Worm (Caenorhabditis elegans) whole organism, L1 larva: ENCODE measurements around the gene H38K22.9.

Experiments
- C04F5.9 ChIP-seq: sonication (generic microtip); optimal IDR thresholded peaks from 2 replicates; lab custom pipeline; 2016; ENCODE audit warnings: missing genetic modification characterization, missing compliant biosample characterization
- C34B4.2 ChIP-seq: sonication (generic microtip); optimal IDR thresholded peaks from 2 replicates; lab custom pipeline; 2017; ENCODE audit warnings: mild to moderate bottlenecking, missing genetic modification characterization, missing compliant biosample characterization
- Y116A8C.19 ChIP-seq: sonication (generic microtip); optimal IDR thresholded peaks from 2 replicates; lab custom pipeline; 2016; ENCODE audit warnings: missing compliant biosample characterization, missing genetic modification characterization, borderline replicate concordance
- aha-1 ChIP-seq: fragments of 150-350 bp; optimal IDR thresholded peaks from 2 replicates; lab custom pipeline; 2014; ENCODE audit warnings: missing biosample characterization, missing genetic modification characterization
- alr-1 ChIP-seq: fragments of 200-800 bp; sonication (Bioruptor generic); optimal IDR thresholded peaks from 2 replicates; lab custom pipeline; 2018; ENCODE audit warnings: borderline replicate concordance, mild to moderate bottlenecking, missing genetic modification characterization, missing compliant biosample characterization
- aly-2 ChIP-seq: fragments of 150-350 bp; optimal IDR thresholded peaks from 2 replicates; lab custom pipeline; 2014; ENCODE audit warnings: missing biosample characterization, missing genetic modification characterization
- ama-1 ChIP-seq: fragments of 150-350 bp; optimal IDR thresholded peaks from 2 replicates; lab custom pipeline; 2014
- blmp-1 ChIP-seq: fragments of 150-350 bp; optimal IDR thresholded peaks from 2 replicates; lab custom pipeline; 2014; ENCODE audit warnings: missing biosample characterization, missing genetic modification characterization
- ceh-63 ChIP-seq: fragments of 200-800 bp; sonication (Bioruptor generic); optimal IDR thresholded peaks from 2 replicates; lab custom pipeline; 2018; ENCODE audit warnings: mild to moderate bottlenecking, missing genetic modification characterization, missing compliant biosample characterization
- ceh-8 ChIP-seq: fragments of 200-800 bp; sonication (Bioruptor generic); optimal IDR thresholded peaks from 2 replicates; lab custom pipeline; 2018; ENCODE audit warnings: mild to moderate bottlenecking, missing genetic modification characterization, moderate library complexity, missing compliant biosample characterization
- ceh-82 ChIP-seq, 3 experiments: fragments of 150-350 bp in 1 of 3; sonication (generic microtip) in 2 of 3; optimal IDR thresholded peaks; 2 replicates each; lab custom pipeline; 2014 to 2017; ENCODE audit warnings: missing biosample characterization in 3 of 3, missing genetic modification characterization in 3 of 3
- ceh-90 ChIP-seq: sonication (generic microtip); optimal IDR thresholded peaks from 2 replicates; lab custom pipeline; 2016; ENCODE audit warnings: missing genetic modification characterization, missing compliant biosample characterization
- dsc-1 ChIP-seq: sonication (generic microtip); optimal IDR thresholded peaks from 2 replicates; lab custom pipeline; 2016; ENCODE audit warnings: mild to moderate bottlenecking, missing genetic modification characterization, missing compliant biosample characterization
- fkh-4 ChIP-seq: sonication (generic microtip); optimal IDR thresholded peaks from 2 replicates; lab custom pipeline; 2016; ENCODE audit warnings: missing compliant biosample characterization, missing genetic modification characterization, borderline replicate concordance
- fkh-8 ChIP-seq: sonication (generic microtip); optimal IDR thresholded peaks from 2 replicates; lab custom pipeline; 2016; ENCODE audit warnings: mild to moderate bottlenecking, missing genetic modification characterization, missing compliant biosample characterization
- fos-1 ChIP-seq: fragments of 150-350 bp; optimal IDR thresholded peaks from 2 replicates; lab custom pipeline; 2014; ENCODE audit warnings: missing biosample characterization, missing genetic modification characterization
- grh-1 ChIP-seq: fragments of 200-800 bp; sonication (Bioruptor generic); IDR thresholded peaks from 2 replicates; pipeline ENCODE4 v1.3.6; 2022; ENCODE audit warnings: missing genetic modification reagents, missing genetic modification characterization, missing compliant biosample characterization
- hlh-17 ChIP-seq: fragments of 200-800 bp; sonication (Bioruptor generic); optimal IDR thresholded peaks from 2 replicates; lab custom pipeline; 2018; ENCODE audit warnings: missing genetic modification characterization, mild to moderate bottlenecking, missing compliant biosample characterization, moderate library complexity, borderline replicate concordance
- hlh-4 ChIP-seq: sonication (generic microtip); optimal IDR thresholded peaks from 2 replicates; lab custom pipeline; 2016; ENCODE audit warnings: mild to moderate bottlenecking, missing genetic modification characterization, missing compliant biosample characterization
- hpl-2 ChIP-seq: fragments of 150-350 bp; optimal IDR thresholded peaks from 2 replicates; lab custom pipeline; 2014; ENCODE audit warnings: missing biosample characterization, missing genetic modification reagents, missing genetic modification characterization
- lin-13 ChIP-seq: fragments of 150-350 bp; optimal IDR thresholded peaks from 2 replicates; lab custom pipeline; 2014; ENCODE audit warnings: missing biosample characterization, missing genetic modification reagents, missing genetic modification characterization
- lin-14 ChIP-seq: fragments of 200-800 bp; sonication (Bioruptor generic); optimal IDR thresholded peaks from 2 replicates; lab custom pipeline; 2018; ENCODE audit warnings: mild to moderate bottlenecking, missing genetic modification characterization, moderate library complexity, missing compliant biosample characterization
- lin-15B ChIP-seq: fragments of 150-350 bp; sonication (generic microtip); optimal IDR thresholded peaks from 3 replicates; lab custom pipeline; 2014; ENCODE audit warnings: missing biosample characterization, missing genetic modification characterization
- lin-35 ChIP-seq, 2 experiments: fragments of 150-350 bp; optimal IDR thresholded peaks; 2 replicates each; lab custom pipeline; 2014; ENCODE audit warnings: missing biosample characterization in 2 of 2, missing genetic modification characterization in 2 of 2, missing genetic modification reagents in 2 of 2
- lir-3 ChIP-seq: sonication (generic microtip); optimal IDR thresholded peaks from 2 replicates; lab custom pipeline; 2016; ENCODE audit warnings: mild to moderate bottlenecking, missing genetic modification characterization, moderate library complexity, missing compliant biosample characterization; ENCODE audit not compliant: poor library complexity
- lsy-2 ChIP-seq, 2 experiments: fragments of 150-350 bp; optimal IDR thresholded peaks; 2 replicates each; lab custom pipeline; 2014; ENCODE audit warnings: missing biosample characterization in 2 of 2, missing genetic modification characterization in 2 of 2
- mab-9 ChIP-seq: fragments of 200-800 bp; sonication (Bioruptor generic); IDR thresholded peaks from 2 replicates; pipeline ENCODE4 v1.3.6; 2022; ENCODE audit warnings: missing genetic modification reagents, missing genetic modification characterization, missing compliant biosample characterization
- mef-2 ChIP-seq: fragments of 150-350 bp; optimal IDR thresholded peaks from 2 replicates; lab custom pipeline; 2014; ENCODE audit warnings: missing biosample characterization, missing genetic modification characterization
- nhr-12 ChIP-seq: sonication (generic microtip); optimal IDR thresholded peaks from 2 replicates; lab custom pipeline; 2017; ENCODE audit warnings: missing biosample characterization, missing genetic modification characterization
- nhr-19 ChIP-seq: fragments of 200-800 bp; sonication (Bioruptor generic); conservative IDR thresholded peaks from 2 replicates; pipeline ENCODE4 v1.3.6; 2022; ENCODE audit warnings: missing genetic modification characterization, missing compliant biosample characterization
- nhr-20 ChIP-seq: sonication (generic microtip); optimal IDR thresholded peaks from 2 replicates; lab custom pipeline; 2016; ENCODE audit warnings: mild to moderate bottlenecking, missing genetic modification characterization, missing compliant biosample characterization
- nhr-237 ChIP-seq: fragments of 150-350 bp; optimal IDR thresholded peaks from 2 replicates; lab custom pipeline; 2014; ENCODE audit warnings: missing biosample characterization, missing genetic modification characterization
- nhr-47 ChIP-seq: sonication (generic microtip); optimal IDR thresholded peaks from 2 replicates; lab custom pipeline; 2016; ENCODE audit warnings: mild to moderate bottlenecking, missing genetic modification characterization, moderate library complexity, missing compliant biosample characterization
- nhr-71 ChIP-seq: sonication (generic microtip); optimal IDR thresholded peaks from 2 replicates; lab custom pipeline; 2016; ENCODE audit warnings: mild to moderate bottlenecking, missing genetic modification characterization, moderate library complexity, missing compliant biosample characterization
- pqm-1 ChIP-seq: sonication (generic microtip); optimal IDR thresholded peaks from 3 replicates; lab custom pipeline; 2017; ENCODE audit warnings: missing biosample characterization, missing genetic modification characterization
- rnt-1 ChIP-seq: sonication (generic microtip); optimal IDR thresholded peaks from 2 replicates; lab custom pipeline; 2016; ENCODE audit warnings: mild to moderate bottlenecking, missing genetic modification characterization, moderate library complexity, missing compliant biosample characterization
- snpc-4 ChIP-seq: fragments of 150-350 bp; optimal IDR thresholded peaks from 2 replicates; lab custom pipeline; 2014; ENCODE audit warnings: missing biosample characterization, missing genetic modification characterization
- snu-23 ChIP-seq: sonication (generic microtip); optimal IDR thresholded peaks from 2 replicates; lab custom pipeline; 2016; ENCODE audit warnings: missing genetic modification characterization, missing compliant biosample characterization
- sox-4 ChIP-seq: sonication (generic microtip); optimal IDR thresholded peaks from 2 replicates; lab custom pipeline; 2016; ENCODE audit warnings: missing genetic modification characterization, missing compliant biosample characterization
- sptf-1 ChIP-seq: fragments of 150-350 bp; optimal IDR thresholded peaks from 2 replicates; lab custom pipeline; 2014; ENCODE audit warnings: missing biosample characterization, missing genetic modification characterization
- swsn-7 ChIP-seq: sonication (generic microtip); optimal IDR thresholded peaks from 2 replicates; lab custom pipeline; 2016; ENCODE audit warnings: missing genetic modification characterization, missing compliant biosample characterization
- tlp-1 ChIP-seq: fragments of 150-350 bp; optimal IDR thresholded peaks from 2 replicates; lab custom pipeline; 2014; ENCODE audit warnings: missing biosample characterization, missing genetic modification characterization
- unc-30 ChIP-seq: sonication (generic microtip); optimal IDR thresholded peaks from 2 replicates; lab custom pipeline; 2017; ENCODE audit warnings: missing biosample characterization, missing genetic modification characterization
- unc-62 ChIP-seq: fragments of 150-350 bp; optimal IDR thresholded peaks from 2 replicates; lab custom pipeline; 2014; ENCODE audit warnings: missing biosample characterization, missing genetic modification reagents, missing genetic modification characterization
- unc-86 ChIP-seq: sonication (generic microtip); optimal IDR thresholded peaks from 2 replicates; lab custom pipeline; 2016; ENCODE audit warnings: missing genetic modification characterization, missing compliant biosample characterization
- vab-15 ChIP-seq: sonication (generic microtip); optimal IDR thresholded peaks from 2 replicates; lab custom pipeline; 2017; ENCODE audit warnings: missing genotype, mild to moderate bottlenecking, missing genetic modification characterization, missing compliant biosample characterization
- xbp-1 ChIP-seq: sonication (generic microtip); optimal IDR thresholded peaks from 2 replicates; lab custom pipeline; 2016; ENCODE audit warnings: missing genetic modification characterization, missing compliant biosample characterization
- zag-1 ChIP-seq: fragments of 150-350 bp; optimal IDR thresholded peaks from 2 replicates; lab custom pipeline; 2014; ENCODE audit warnings: missing biosample characterization, missing genetic modification characterization
- ztf-11 ChIP-seq, 2 experiments: sonication (generic microtip); optimal IDR thresholded peaks; 2 replicates each; lab custom pipeline; 2016 to 2017; ENCODE audit warnings: missing genetic modification characterization in 2 of 2, missing biosample characterization in 1 of 2, missing compliant biosample characterization in 1 of 2
- ztf-4 ChIP-seq: fragments of 150-350 bp; optimal IDR thresholded peaks from 2 replicates; lab custom pipeline; 2014; ENCODE audit warnings: missing biosample characterization, missing genetic modification characterization

Gene H38K22.9

DNA sequence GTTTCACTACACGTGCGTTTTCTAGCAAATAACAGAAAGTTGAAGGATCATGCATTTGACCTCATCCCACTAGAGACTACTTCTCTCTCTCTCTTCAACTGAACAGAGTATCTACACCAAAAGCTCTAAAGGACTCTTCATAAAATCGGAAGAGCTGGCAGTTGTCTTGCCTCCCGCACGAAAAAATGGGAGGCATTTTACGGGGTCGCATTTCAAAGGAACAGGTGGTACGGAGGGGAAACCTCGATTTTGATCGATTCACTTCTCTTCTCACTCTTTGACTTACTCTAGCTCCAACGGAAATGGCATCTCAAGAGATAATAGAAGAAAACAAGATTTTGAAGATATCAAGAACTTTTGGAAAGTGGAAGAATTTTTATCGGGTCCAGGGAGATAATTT is 40.8 kb upstream of the H38K22.9 start (continued):
- TF ChIP-seq C04F5.9 (tag; lab: Kevin White, UChicago): no peak
- no peak for TF ChIP-seq alr-1 (tag; lab: Kevin White, UChicago)
- TF ChIP-seq lsy-2 (tag; optimal IDR thresholded peaks at IDR 0.05; lab: Kevin White, UChicago): peak in 1 of 2 experiments; percentile 47
- no peak for TF ChIP-seq nhr-47 (tag; lab: Kevin White, UChicago)
- no peak for TF ChIP-seq hlh-17 (GFP tag; lab: Kevin White, UChicago)
- no peak for TF ChIP-seq Y116A8C.19 (tag; lab: Kevin White, UChicago)
- TF ChIP-seq sox-4 (tag; lab: Kevin White, UChicago): no peak
- no peak for TF ChIP-seq fkh-8 (tag; lab: Kevin White, UChicago)
- TF ChIP-seq snu-23 (GFP tag; lab: Kevin White, UChicago): peak; percentile 47
- no peak for TF ChIP-seq nhr-12 (tag; lab: Kevin White, UChicago)

DNA sequence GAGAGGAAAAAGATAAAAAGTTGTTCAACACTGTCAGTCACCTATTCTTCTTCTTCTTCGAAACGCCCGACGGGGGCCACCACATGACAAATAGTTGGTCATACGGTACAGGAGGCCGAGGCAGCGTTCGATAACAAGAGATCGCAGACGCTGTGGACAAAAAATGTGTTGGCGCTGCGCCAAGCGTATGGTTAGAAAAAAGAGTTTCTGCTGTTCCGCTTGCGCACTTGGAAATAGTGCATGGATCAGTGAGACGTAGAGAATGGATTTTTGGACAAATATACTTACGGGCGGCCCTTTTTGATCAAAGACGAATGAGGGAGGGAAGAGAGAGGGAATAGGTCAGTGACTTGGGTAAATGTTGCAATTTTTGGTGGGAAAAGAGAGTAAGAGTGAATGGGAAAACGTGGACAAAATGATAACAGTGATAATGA is 39.2 kb upstream of the H38K22.9 start:
- TF ChIP-seq mef-2 (tag; lab: Kevin White, UChicago) (no peak), aha-1 (tag; lab: Kevin White, UChicago) (no peak), ceh-82 (tag; optimal IDR thresholded peaks at IDR 0.05; lab: Kevin White, UChicago) (peak; percentile 15 to 60 (median 21)), unc-30 (tag; lab: Kevin White, UChicago) (no peak), hpl-2 (GFP tag; lab: Kevin White, UChicago) (no peak), blmp-1 (tag; lab: Kevin White, UChicago) (peak; percentile 89), nhr-12 (tag; lab: Kevin White, UChicago) (no peak), nhr-47 (tag; lab: Kevin White, UChicago) (peak; percentile 82), mab-9 (GFP tag; lab: Robert Waterston, UW) (no peak), nhr-19 (GFP tag; lab: Robert Waterston, UW) (peak; percentile 84), rnt-1 (tag; lab: Kevin White, UChicago) (peak; percentile 57), sptf-1 (tag; lab: Kevin White, UChicago) (no peak), nhr-71 (tag; lab: Kevin White, UChicago) (peak; percentile 96), aly-2 (tag; lab: Kevin White, UChicago) (peak; percentile 9), nhr-20 (tag; lab: Kevin White, UChicago) (peak; percentile 98), ceh-8 (no peak), ztf-11 (tag; optimal IDR thresholded peaks at IDR 0.05; lab: Kevin White, UChicago) (no peak), xbp-1 (tag; lab: Kevin White, UChicago) (peak; percentile 83), lin-15B (tag; lab: Kevin White, UChicago) (no peak), lir-3 (tag; lab: Kevin White, UChicago) (peak; percentile 23), unc-86 (no peak), sox-4 (tag; lab: Kevin White, UChicago) (no peak), fos-1 (tag; lab: Kevin White, UChicago) (peak; percentile 30), vab-15 (no peak), zag-1 (tag; lab: Kevin White, UChicago) (no peak), ztf-4 (peak; percentile 68), dsc-1 (tag; lab: Kevin White, UChicago) (no peak), lin-13 (peak; percentile 31), fkh-8 (tag; lab: Kevin White, UChicago) (no peak), swsn-7 (tag; lab: Kevin White, UChicago) (peak; percentile 81), lin-14 (GFP tag; lab: Kevin White, UChicago) (peak; percentile 98), C34B4.2 (tag; lab: Kevin White, UChicago) (peak; percentile 60), hlh-17 (GFP tag; lab: Kevin White, UChicago) (no peak), ama-1 (lab: Kevin White, UChicago) (no peak), ceh-90 (no peak), lin-35 (GFP tag; optimal IDR thresholded peaks at IDR 0.05; lab: Kevin White, UChicago) (peak; percentile 44 to 81), tlp-1 (tag; lab: Kevin White, UChicago) (no peak), hlh-4 (tag; lab: Kevin White, UChicago) (no peak), ceh-63 (GFP tag; lab: Kevin White, UChicago) (no peak), fkh-4 (tag; lab: Kevin White, UChicago) (no peak), lsy-2 (tag; optimal IDR thresholded peaks at IDR 0.05; lab: Kevin White, UChicago) (peak; percentile 75 to 91), snpc-4 (tag; lab: Kevin White, UChicago) (peak; percentile 54), unc-62 (GFP tag; lab: Kevin White, UChicago) (no peak), nhr-237 (tag; lab: Kevin White, UChicago) (peak; percentile 59), snu-23 (GFP tag; lab: Kevin White, UChicago) (peak; percentile 94), pqm-1 (tag; lab: Kevin White, UChicago) (no peak), grh-1 (GFP tag; lab: Robert Waterston, UW) (peak; percentile 86)
